Fruit fly (Drosophila melanogaster) whole organism, embryonic: ENCODE data around the gene unc-13.

ENCODE experiments used
- ATbp ChIP-seq: fragments of 200-800 bp; sonication (Bioruptor generic); optimal IDR thresholded peaks from 2 replicates; lab custom pipeline; 2017; ENCODE audit warnings: missing biosample characterization, mild to moderate bottlenecking, missing genetic modification characterization, missing genetic modification reagents
- Asciz ChIP-seq: fragments of 200-800 bp; sonication (Bioruptor generic); optimal IDR thresholded peaks from 2 replicates; lab custom pipeline; 2017; ENCODE audit warnings: missing biosample characterization, mild to moderate bottlenecking, missing genetic modification characterization, missing genetic modification reagents
- Atf3 ChIP-seq: fragments of 200-800 bp; sonication (Bioruptor generic); optimal IDR thresholded peaks from 3 replicates; lab custom pipeline; 2016; ENCODE audit warnings: missing biosample characterization, missing genetic modification characterization
- B-H2 ChIP-seq: fragments of 200-800 bp; sonication (Bioruptor generic); optimal IDR thresholded peaks from 2 replicates; lab custom pipeline; 2018; ENCODE audit warnings: missing biosample characterization, mild to moderate bottlenecking, missing genetic modification characterization
- BEAF-32 ChIP-seq: fragments of 200-800 bp; sonication (Bioruptor generic); optimal IDR thresholded peaks from 3 replicates; lab custom pipeline; 2017; ENCODE audit warnings: missing biosample characterization, missing genetic modification characterization, mild to moderate bottlenecking, moderate library complexity, missing genetic modification reagents
- Bgb ChIP-seq: fragments of 200-800 bp; sonication (Bioruptor generic); IDR thresholded peaks from 2 replicates; pipeline ENCODE4 v1.3.6; 2022; ENCODE audit warnings: missing biosample characterization, missing genetic modification characterization; ENCODE audit not compliant: partially characterized antibody
- C15 ChIP-seq: fragments of 200-800 bp; sonication (Bioruptor generic); IDR thresholded peaks from 3 replicates; pipeline ENCODE4 v1.3.6; 2022; ENCODE audit warnings: missing biosample characterization, missing genetic modification characterization
- CG11723 ChIP-seq: fragments of 200-800 bp; sonication (Bioruptor generic); optimal IDR thresholded peaks from 2 replicates; lab custom pipeline; 2017; ENCODE audit warnings: missing biosample characterization, mild to moderate bottlenecking, missing genetic modification characterization
- CG12769 ChIP-seq: fragments of 200-800 bp; sonication (Bioruptor generic); optimal IDR thresholded peaks from 2 replicates; lab custom pipeline; 2019; ENCODE audit warnings: missing biosample characterization, mild to moderate bottlenecking, missing genetic modification characterization, moderate library complexity
- CG13894 ChIP-seq: fragments of 200-800 bp; sonication (Bioruptor generic); optimal IDR thresholded peaks from 3 replicates; lab custom pipeline; 2018; ENCODE audit warnings: missing biosample characterization, mild to moderate bottlenecking, missing genetic modification characterization, moderate library complexity
- CG14050 ChIP-seq: fragments of 200-800 bp; sonication (Bioruptor generic); IDR thresholded peaks from 3 replicates; pipeline ENCODE4 v1.3.6; 2022; ENCODE audit warnings: missing biosample characterization, missing genetic modification characterization
- CG15696 ChIP-seq: fragments of 200-800 bp; sonication (Bioruptor generic); optimal IDR thresholded peaks from 2 replicates; lab custom pipeline; 2019; ENCODE audit warnings: missing biosample characterization, mild to moderate bottlenecking, missing genetic modification characterization, moderate library complexity
- CG18011 ChIP-seq: fragments of 200-800 bp; sonication (Bioruptor generic); optimal IDR thresholded peaks from 2 replicates; lab custom pipeline; 2017; ENCODE audit warnings: missing biosample characterization, missing genetic modification characterization, mild to moderate bottlenecking, moderate library complexity, missing genotype
- CG30431 ChIP-seq: fragments of 200-800 bp; sonication (Bioruptor generic); optimal IDR thresholded peaks from 2 replicates; lab custom pipeline; 2017; ENCODE audit warnings: missing biosample characterization, missing genetic modification characterization
- CG31224 ChIP-seq: fragments of 200-800 bp; sonication (Bioruptor generic); IDR thresholded peaks from 2 replicates; pipeline ENCODE4 v1.3.6; 2022; ENCODE audit warnings: missing biosample characterization, missing genetic modification characterization
- CG31388 ChIP-seq: fragments of 200-800 bp; sonication (Bioruptor generic); optimal IDR thresholded peaks from 2 replicates; lab custom pipeline; 2016; ENCODE audit warnings: missing biosample characterization, missing genetic modification characterization
- CG31441 ChIP-seq: fragments of 200-800 bp; sonication (Bioruptor generic); IDR thresholded peaks from 2 replicates; pipeline ENCODE4 v1.3.6; 2022; ENCODE audit warnings: missing biosample characterization, missing genetic modification characterization
- CG3163 ChIP-seq: fragments of 200-800 bp; sonication (Bioruptor generic); optimal IDR thresholded peaks from 3 replicates; lab custom pipeline; 2016; ENCODE audit warnings: missing biosample characterization, missing genetic modification characterization
- CG3995 ChIP-seq: fragments of 200-800 bp; sonication (Bioruptor generic); optimal IDR thresholded peaks from 3 replicates; lab custom pipeline; 2016; ENCODE audit warnings: missing biosample characterization, missing genetic modification characterization
- CG4282 ChIP-seq: fragments of 200-800 bp; sonication (Bioruptor generic); optimal IDR thresholded peaks from 2 replicates; lab custom pipeline; 2016; ENCODE audit warnings: missing biosample characterization, missing genetic modification characterization
- CG5180 ChIP-seq: fragments of 200-800 bp; sonication (Bioruptor generic); optimal IDR thresholded peaks from 3 replicates; lab custom pipeline; 2017; ENCODE audit warnings: missing biosample characterization, missing genetic modification characterization, mild to moderate bottlenecking, moderate library complexity, missing genetic modification reagents
- CG7745 ChIP-seq: fragments of 200-800 bp; sonication (Bioruptor generic); optimal IDR thresholded peaks from 2 replicates; lab custom pipeline; 2018; ENCODE audit warnings: missing biosample characterization, mild to moderate bottlenecking, missing genetic modification characterization, moderate library complexity
- CG7963 ChIP-seq: fragments of 200-800 bp; sonication (Bioruptor generic); IDR thresholded peaks from 3 replicates; pipeline ENCODE4 v1.3.6; 2022; ENCODE audit warnings: missing biosample characterization, missing genetic modification characterization; ENCODE audit not compliant: partially characterized antibody
- CG8388 ChIP-seq: fragments of 200-800 bp; sonication (Bioruptor generic); optimal IDR thresholded peaks from 2 replicates; lab custom pipeline; 2019; ENCODE audit warnings: missing biosample characterization, mild to moderate bottlenecking, missing genetic modification characterization, moderate library complexity
- CG9609 ChIP-seq: fragments of 200-800 bp; sonication (Bioruptor generic); optimal IDR thresholded peaks from 3 replicates; lab custom pipeline; 2016; ENCODE audit warnings: missing biosample characterization, missing genetic modification characterization
- CoRest ChIP-seq: fragments of 200-800 bp; sonication (Bioruptor generic); optimal IDR thresholded peaks from 3 replicates; lab custom pipeline; 2018; ENCODE audit warnings: missing biosample characterization, mild to moderate bottlenecking, missing genetic modification characterization, moderate library complexity
- Doc3 ChIP-seq: fragments of 200-800 bp; sonication (Bioruptor generic); IDR thresholded peaks from 3 replicates; pipeline ENCODE4 v1.3.6; 2022; ENCODE audit warnings: missing biosample characterization, missing genetic modification characterization; ENCODE audit not compliant: partially characterized antibody
- Dref ChIP-seq: fragments of 200-800 bp; sonication (Bioruptor generic); IDR thresholded peaks from 2 replicates; pipeline ENCODE4 v1.3.6; 2022; ENCODE audit warnings: missing biosample characterization, missing genetic modification characterization
- Hsf ChIP-seq: fragments of 200-800 bp; sonication (Bioruptor generic); optimal IDR thresholded peaks from 3 replicates; lab custom pipeline; 2016; ENCODE audit warnings: missing biosample characterization, missing genetic modification characterization
- Lim3 ChIP-seq: fragments of 200-800 bp; sonication (Bioruptor generic); IDR thresholded peaks from 2 replicates; pipeline ENCODE4 v1.3.6; 2022; ENCODE audit warnings: missing biosample characterization, missing genetic modification characterization
- NC2α ChIP-seq: fragments of 200-800 bp; sonication (Bioruptor generic); optimal IDR thresholded peaks from 2 replicates; lab custom pipeline; 2016; ENCODE audit warnings: missing biosample characterization, missing genetic modification characterization
- Sin3A ChIP-seq: fragments of >200 bp; optimal IDR thresholded peaks from 2 replicates; lab custom pipeline; 2018
- Six4 ChIP-seq: fragments of 200-800 bp; sonication (Bioruptor generic); optimal IDR thresholded peaks from 2 replicates; lab custom pipeline; 2016; ENCODE audit warnings: missing biosample characterization, missing genetic modification characterization
- ase ChIP-seq: fragments of 200-800 bp; sonication (Bioruptor generic); IDR thresholded peaks from 3 replicates; pipeline ENCODE4 v1.3.6; 2022; ENCODE audit warnings: missing biosample characterization, missing genetic modification characterization
- cg ChIP-seq: fragments of 200-800 bp; sonication (Bioruptor generic); optimal IDR thresholded peaks from 3 replicates; lab custom pipeline; 2019; ENCODE audit warnings: missing biosample characterization, mild to moderate bottlenecking, missing genetic modification characterization, moderate library complexity
- crp ChIP-seq, 2 experiments: fragments of 200-800 bp; sonication (Bioruptor generic); optimal IDR thresholded peaks; 2 replicates in 1 of 2; 3 replicates in 1 of 2; lab custom pipeline; 2017; ENCODE audit warnings: missing biosample characterization in 2 of 2, missing genetic modification characterization in 2 of 2, mild to moderate bottlenecking in 1 of 2, moderate library complexity in 1 of 2
- danr ChIP-seq: fragments of 200-800 bp; sonication (Bioruptor generic); IDR thresholded peaks from 2 replicates; pipeline ENCODE4 v1.3.6; 2022; ENCODE audit warnings: missing biosample characterization, missing genetic modification characterization
- dati ChIP-seq: fragments of 200-800 bp; sonication (Bioruptor generic); IDR thresholded peaks from 2 replicates; pipeline ENCODE4 v1.3.6; 2022; ENCODE audit warnings: missing biosample characterization, missing genetic modification characterization
- eve ChIP-seq, 2 experiments: fragments of >200 bp; optimal IDR thresholded peaks; 2 replicates each; lab custom pipeline; 2017; ENCODE audit warnings: missing biosample characterization in 2 of 2, missing genetic modification characterization in 2 of 2
- fd102C ChIP-seq: fragments of 200-800 bp; sonication (Bioruptor generic); optimal IDR thresholded peaks from 2 replicates; lab custom pipeline; 2018; ENCODE audit warnings: missing biosample characterization, mild to moderate bottlenecking, missing genetic modification characterization, moderate library complexity
- fd64A ChIP-seq: fragments of 200-800 bp; sonication (Bioruptor generic); optimal IDR thresholded peaks from 3 replicates; lab custom pipeline; 2018; ENCODE audit warnings: missing biosample characterization, mild to moderate bottlenecking, missing genetic modification characterization
- her ChIP-seq: fragments of 200-800 bp; sonication (Bioruptor generic); optimal IDR thresholded peaks from 2 replicates; lab custom pipeline; 2016; ENCODE audit warnings: missing biosample characterization, missing genetic modification characterization
- sens ChIP-seq: fragments of 200-800 bp; sonication (Bioruptor generic); peaks from one replicate; lab custom pipeline; 2016; ENCODE audit warnings: missing biosample characterization, missing genetic modification characterization
- sr ChIP-seq: fragments of 200-800 bp; sonication (Bioruptor generic); IDR thresholded peaks from 3 replicates; pipeline ENCODE4 v1.3.6; 2022; ENCODE audit warnings: missing biosample characterization, missing genetic modification characterization
- stwl ChIP-seq: fragments of 200-800 bp; sonication (Bioruptor generic); optimal IDR thresholded peaks from 3 replicates; lab custom pipeline; 2018; ENCODE audit warnings: missing biosample characterization, mild to moderate bottlenecking, missing genetic modification characterization, moderate library complexity
- tna ChIP-seq: fragments of 200-800 bp; sonication (Bioruptor generic); IDR thresholded peaks from 2 replicates; pipeline ENCODE4 v1.3.6; 2022; ENCODE audit warnings: missing biosample characterization, missing genetic modification characterization; ENCODE audit not compliant: partially characterized antibody
- vnd ChIP-seq: fragments of 200-800 bp; sonication (Bioruptor generic); IDR thresholded peaks from 3 replicates; pipeline ENCODE4 v1.3.6; 2022; ENCODE audit warnings: missing biosample characterization, missing genetic modification characterization; ENCODE audit not compliant: partially characterized antibody
- zen ChIP-seq: fragments of 200-800 bp; sonication (Bioruptor generic); optimal IDR thresholded peaks from 3 replicates; lab custom pipeline; 2018; ENCODE audit warnings: missing biosample characterization, mild to moderate bottlenecking, missing genetic modification characterization, moderate library complexity

Gene unc-13

DNA sequence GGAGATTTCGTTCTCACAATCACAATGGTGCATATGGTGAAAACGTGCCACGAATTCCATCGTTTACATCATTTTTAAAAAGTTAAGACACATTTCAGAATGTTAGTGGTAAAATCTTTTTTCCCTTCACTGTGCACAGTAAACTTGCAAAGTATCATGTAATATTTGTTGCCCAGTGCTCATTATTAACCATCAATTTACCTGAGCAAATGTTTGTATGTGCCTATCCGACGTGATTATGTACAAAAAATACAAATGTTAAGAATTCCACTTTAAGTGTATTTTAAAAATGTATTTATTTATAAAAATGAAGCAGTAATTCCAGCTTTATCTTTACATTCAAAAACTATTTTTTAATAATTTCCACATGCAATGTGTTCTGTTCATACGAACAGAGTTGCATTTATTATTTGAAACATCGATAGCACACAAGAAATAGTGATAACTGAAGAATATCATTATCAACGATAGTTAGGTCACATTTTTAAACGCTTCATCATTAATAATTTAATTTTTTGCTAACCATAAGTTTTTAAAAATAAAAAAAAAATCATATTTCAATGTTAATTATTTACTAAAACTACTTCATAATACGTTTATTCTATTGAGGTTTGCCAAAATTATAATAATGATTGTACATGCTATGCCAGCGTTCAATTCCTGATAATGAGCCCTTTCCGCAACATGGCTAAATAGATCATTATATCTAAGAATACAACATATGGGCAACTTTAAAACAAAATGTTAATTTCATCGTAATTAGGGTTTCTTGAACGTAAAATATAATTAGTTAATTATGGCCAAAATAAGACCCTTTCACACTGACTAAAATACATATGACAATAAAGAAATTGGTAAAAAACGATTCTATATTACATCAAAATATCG, 18.4 kb upstream of the unc-13 start, which contains the start of gene eIF4G1 (continued):
- no peak for TF ChIP-seq CG13894 (tag; lab: Kevin White, UChicago)
- TF ChIP-seq sr (GFP tag; lab: Robert Waterston, UW): no peak
- TF ChIP-seq CG31388: no peak
- no peak for TF ChIP-seq Dref (GFP tag; lab: Robert Waterston, UW)
- TF ChIP-seq CG3995: peak; percentile 97
- no peak for TF ChIP-seq CoRest (tag; lab: Kevin White, UChicago)
- TF ChIP-seq CG18011 (GFP tag; lab: Kevin White, UChicago): no peak
- TF ChIP-seq CG3163 (GFP tag; lab: Kevin White, UChicago): no peak
- TF ChIP-seq CG11723 (GFP tag; lab: Kevin White, UChicago): peak; percentile 61
- TF ChIP-seq B-H2: peak; percentile 36
- no peak for TF ChIP-seq danr (GFP tag; lab: Robert Waterston, UW)
- TF ChIP-seq CG31224 (GFP tag; lab: Robert Waterston, UW): no peak
- TF ChIP-seq Doc3: peak; percentile 54; the same call in 2 of the 3 replicates
- TF ChIP-seq BEAF-32 (GFP tag; lab: Kevin White, UChicago): peak; percentile 77
- peak in 1 of 2 experiments; percentile 50 for TF ChIP-seq eve (GFP tag; optimal IDR thresholded peaks at IDR 0.05; lab: Kevin White, UChicago)
- no peak for TF ChIP-seq Hsf (GFP tag; lab: Kevin White, UChicago)

DNA sequence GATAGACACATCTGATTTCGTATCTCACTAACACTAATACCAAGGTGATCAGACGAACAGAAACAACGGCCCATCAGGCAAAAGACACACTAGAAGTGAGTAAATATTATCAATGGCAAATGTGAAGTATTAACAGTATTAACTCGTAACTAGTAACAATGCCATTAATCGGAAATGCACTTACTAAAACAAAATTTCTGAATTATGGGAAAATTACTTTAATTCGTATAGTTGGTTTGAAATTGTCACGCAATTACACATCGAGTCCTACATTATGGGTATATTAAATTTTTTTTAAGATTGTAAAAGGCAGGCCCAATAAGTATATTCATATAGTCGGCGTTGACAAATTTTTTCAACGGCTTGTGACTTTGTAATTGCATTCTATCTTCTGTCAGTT, 10.5 kb upstream of the unc-13 start:
- TF ChIP-seq CG7745 (tag; lab: Kevin White, UChicago): no peak
- no peak for TF ChIP-seq vnd
- no peak for TF ChIP-seq CG30431 (GFP tag; lab: Kevin White, UChicago)
- TF ChIP-seq Bgb (GFP tag; lab: Robert Waterston, UW): no peak
- no peak for TF ChIP-seq CG5180 (GFP tag; lab: Kevin White, UChicago)
- TF ChIP-seq CG31441 (GFP tag; lab: Robert Waterston, UW): no peak
- no peak for TF ChIP-seq stwl (tag; lab: Kevin White, UChicago)
- TF ChIP-seq dati: no peak
- TF ChIP-seq CG12769 (tag; lab: Kevin White, UChicago): no peak
- TF ChIP-seq CG8388 (GFP tag; lab: Kevin White, UChicago): no peak
- TF ChIP-seq Atf3 (GFP tag; lab: Kevin White, UChicago): no peak
- TF ChIP-seq Six4 (GFP tag; lab: Kevin White, UChicago): no peak
- no peak for TF ChIP-seq fd64A (GFP tag; lab: Kevin White, UChicago)
- TF ChIP-seq Sin3A: no peak
- no peak for TF ChIP-seq cg
- no peak for TF ChIP-seq CG9609 (GFP tag; lab: Kevin White, UChicago)
- no peak for TF ChIP-seq C15 (GFP tag; lab: Robert Waterston, UW)
- TF ChIP-seq ATbp (GFP tag; lab: Kevin White, UChicago): no peak
- TF ChIP-seq CG7963 (GFP tag; lab: Robert Waterston, UW): no peak
- TF ChIP-seq, all 482 proteins: peak for 0

DNA sequence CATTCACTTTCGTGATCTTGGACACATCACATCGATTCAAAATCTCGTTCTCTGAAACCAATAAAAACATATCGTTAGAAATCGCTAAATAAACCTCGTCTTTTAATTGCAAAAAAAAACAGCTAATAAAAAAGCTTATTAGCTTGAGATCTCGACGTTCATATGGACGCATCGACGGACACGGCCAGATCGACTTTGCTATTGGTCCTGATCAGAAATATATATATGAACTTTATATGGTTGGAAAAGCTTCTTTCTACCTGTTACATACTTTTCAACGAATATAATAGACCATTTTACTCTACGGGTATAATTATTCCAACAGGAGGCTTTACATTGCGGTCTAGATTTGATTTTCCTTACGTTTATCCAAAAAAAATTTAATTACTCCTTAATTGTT, 3.0 kb downstream of the unc-13 start:
- TF ChIP-seq fd102C (GFP tag; lab: Kevin White, UChicago) (no peak), sens (no peak), zen (tag; lab: Kevin White, UChicago) (no peak), Asciz (no peak), CG3995 (no peak), CG14050 (no peak), fd64A (GFP tag; lab: Kevin White, UChicago) (no peak), crp (GFP tag; optimal IDR thresholded peaks at IDR 0.05; lab: Kevin White, UChicago) (no peak), NC2α (GFP tag; lab: Kevin White, UChicago) (no peak), her (GFP tag; lab: Kevin White, UChicago) (no peak), CG4282 (GFP tag; lab: Kevin White, UChicago) (no peak), ase (GFP tag; lab: Robert Waterston, UW) (no peak), tna (GFP tag; lab: Robert Waterston, UW) (no peak), Lim3 (GFP tag; lab: Robert Waterston, UW) (no peak), CG15696 (tag; lab: Kevin White, UChicago) (no peak)
